Fruit fly (Drosophila melanogaster) whole organism, adult: ENCODE data around the gene ATPsynCF6L.

Experiments used
- CG11617 ChIP-seq: fragments of 200-800 bp; sonication (Bioruptor generic); optimal IDR thresholded peaks from 2 replicates; lab custom pipeline; 2017; ENCODE audit warnings: mild to moderate bottlenecking, missing biosample characterization, missing genetic modification reagents, missing genetic modification characterization
- CG12768 ChIP-seq: fragments of 200-800 bp; sonication (Bioruptor generic); optimal IDR thresholded peaks from 2 replicates; lab custom pipeline; 2017; ENCODE audit warnings: missing biosample characterization, missing genetic modification characterization, mild to moderate bottlenecking, moderate library complexity, missing genetic modification reagents
- CG14711 ChIP-seq: fragments of 200-800 bp; sonication (Bioruptor generic); optimal IDR thresholded peaks from 2 replicates; lab custom pipeline; 2018; ENCODE audit warnings: missing biosample characterization, mild to moderate bottlenecking, missing genetic modification characterization, moderate library complexity
- CG1620 ChIP-seq: fragments of 200-800 bp; sonication (Bioruptor generic); optimal IDR thresholded peaks from 2 replicates; lab custom pipeline; 2016; ENCODE audit warnings: missing biosample characterization, missing genetic modification characterization
- CG33017 ChIP-seq: fragments of 200-800 bp; sonication (Bioruptor generic); optimal IDR thresholded peaks from 2 replicates; lab custom pipeline; 2018; ENCODE audit warnings: missing biosample characterization, mild to moderate bottlenecking, missing genetic modification characterization, moderate library complexity
- CG5204 ChIP-seq: fragments of 200-800 bp; sonication (Bioruptor generic); optimal IDR thresholded peaks from 2 replicates; lab custom pipeline; 2016; ENCODE audit warnings: missing biosample characterization, missing genetic modification characterization
- CG7045 ChIP-seq: fragments of 200-800 bp; sonication (Bioruptor generic); optimal IDR thresholded peaks from 2 replicates; lab custom pipeline; 2017; ENCODE audit warnings: missing biosample characterization, mild to moderate bottlenecking, missing genetic modification characterization
- CG7101 ChIP-seq: fragments of 200-800 bp; sonication (Bioruptor generic); optimal IDR thresholded peaks from 2 replicates; lab custom pipeline; 2018; ENCODE audit warnings: missing biosample characterization, mild to moderate bottlenecking, missing genetic modification characterization, moderate library complexity
- Clk ChIP-seq: fragments of 200-800 bp; sonication (Bioruptor generic); optimal IDR thresholded peaks from 2 replicates; lab custom pipeline; 2017; ENCODE audit warnings: missing biosample characterization, missing genetic modification characterization
- Crg-1 ChIP-seq: fragments of 200-800 bp; sonication (Bioruptor generic); optimal IDR thresholded peaks from 2 replicates; lab custom pipeline; 2016; ENCODE audit warnings: missing biosample characterization, missing genetic modification characterization
- Hr96 ChIP-seq: fragments of 200-800 bp; sonication (Bioruptor generic); optimal IDR thresholded peaks from 2 replicates; lab custom pipeline; 2016; ENCODE audit warnings: missing biosample characterization, missing genetic modification characterization
- Mnt ChIP-seq: fragments of 200-800 bp; sonication (Bioruptor generic); optimal IDR thresholded peaks from 2 replicates; lab custom pipeline; 2016; ENCODE audit warnings: missing biosample characterization, mild to moderate bottlenecking, missing genetic modification characterization
- bab1 ChIP-seq: fragments of 200-800 bp; sonication (Bioruptor generic); optimal IDR thresholded peaks from 3 replicates; lab custom pipeline; 2019; ENCODE audit warnings: missing biosample characterization, mild to moderate bottlenecking, missing genetic modification characterization, moderate library complexity
- cic ChIP-seq: fragments of 200-800 bp; sonication (Bioruptor generic); optimal IDR thresholded peaks from 2 replicates; lab custom pipeline; 2017; ENCODE audit warnings: missing biosample characterization, mild to moderate bottlenecking, missing genetic modification characterization, moderate library complexity
- cnc ChIP-seq, 2 experiments: fragments of >200 bp; optimal IDR thresholded peaks; 2 replicates each; lab custom pipeline; 2017
- kay ChIP-seq: fragments of 200-800 bp; sonication (Bioruptor generic); peaks from one replicate; lab custom pipeline; 2016; ENCODE audit warnings: missing biosample characterization, missing genetic modification characterization, borderline replicate concordance
- ovo ChIP-seq: fragments of 200-800 bp; sonication (Bioruptor generic); optimal IDR thresholded peaks from 2 replicates; lab custom pipeline; 2016; ENCODE audit warnings: missing biosample characterization, missing genetic modification characterization
- pad ChIP-seq: fragments of 200-800 bp; sonication (Bioruptor generic); optimal IDR thresholded peaks from 3 replicates; lab custom pipeline; 2017; ENCODE audit warnings: missing biosample characterization, missing genetic modification characterization, mild to moderate bottlenecking, moderate library complexity, missing genetic modification reagents
- tj ChIP-seq: fragments of 200-800 bp; sonication (Bioruptor generic); optimal IDR thresholded peaks from 3 replicates; lab custom pipeline; 2017; ENCODE audit warnings: missing biosample characterization, mild to moderate bottlenecking, missing genetic modification characterization, moderate library complexity
- toe ChIP-seq: fragments of 200-800 bp; sonication (Bioruptor generic); optimal IDR thresholded peaks from 2 replicates; lab custom pipeline; 2016; ENCODE audit warnings: missing biosample characterization, missing genetic modification characterization

ATPsynCF6L gene

DNA sequence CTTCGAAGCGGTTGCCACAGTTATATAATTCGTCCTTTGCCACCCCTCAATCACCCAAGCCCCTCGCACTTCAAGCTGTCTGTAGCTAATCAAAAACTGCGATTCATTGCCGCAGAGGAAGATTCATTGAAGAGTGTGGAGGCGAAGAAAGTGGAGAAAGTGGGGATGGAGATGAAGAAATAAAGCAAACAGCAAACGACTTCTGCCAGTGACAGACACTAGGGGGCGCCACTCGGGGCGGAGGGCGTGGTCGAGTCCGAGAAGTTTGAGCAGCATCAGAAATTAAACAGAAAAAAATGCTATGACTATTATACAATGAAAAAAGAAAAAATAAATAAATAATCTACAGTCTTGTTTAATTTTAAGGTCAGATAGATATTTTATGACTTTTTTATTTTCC, 33.9 kb downstream of the ATPsynCF6L start:
- no peak for TF ChIP-seq CG14711 (tag; lab: Kevin White, UChicago)
- no peak for TF ChIP-seq cnc (optimal IDR thresholded peaks at IDR 0.05; lab: Kevin White, UChicago)
- TF ChIP-seq CG1620 (GFP tag; lab: Kevin White, UChicago) = no peak
- no peak for TF ChIP-seq CG7045 (GFP tag; lab: Kevin White, UChicago)
- no peak for TF ChIP-seq cic (GFP tag; lab: Kevin White, UChicago)
- no peak for TF ChIP-seq CG7101
- no peak for TF ChIP-seq bab1 (GFP tag; lab: Kevin White, UChicago)
- TF ChIP-seq CG12768 (GFP tag; lab: Kevin White, UChicago) = no peak
- TF ChIP-seq ovo (GFP tag; lab: Kevin White, UChicago) = no peak
- TF ChIP-seq kay = no peak
- no peak for TF ChIP-seq CG5204
- no peak for TF ChIP-seq Crg-1
- no peak for TF ChIP-seq toe
- TF ChIP-seq CG33017 = no peak
- TF ChIP-seq Mnt (GFP tag; lab: Kevin White, UChicago) = no peak
- TF ChIP-seq CG11617 = no peak
- no peak for TF ChIP-seq tj
- TF ChIP-seq Hr96 (GFP tag; lab: Kevin White, UChicago) = no peak
- no peak for TF ChIP-seq pad
- TF ChIP-seq Clk = no peak

DNA sequence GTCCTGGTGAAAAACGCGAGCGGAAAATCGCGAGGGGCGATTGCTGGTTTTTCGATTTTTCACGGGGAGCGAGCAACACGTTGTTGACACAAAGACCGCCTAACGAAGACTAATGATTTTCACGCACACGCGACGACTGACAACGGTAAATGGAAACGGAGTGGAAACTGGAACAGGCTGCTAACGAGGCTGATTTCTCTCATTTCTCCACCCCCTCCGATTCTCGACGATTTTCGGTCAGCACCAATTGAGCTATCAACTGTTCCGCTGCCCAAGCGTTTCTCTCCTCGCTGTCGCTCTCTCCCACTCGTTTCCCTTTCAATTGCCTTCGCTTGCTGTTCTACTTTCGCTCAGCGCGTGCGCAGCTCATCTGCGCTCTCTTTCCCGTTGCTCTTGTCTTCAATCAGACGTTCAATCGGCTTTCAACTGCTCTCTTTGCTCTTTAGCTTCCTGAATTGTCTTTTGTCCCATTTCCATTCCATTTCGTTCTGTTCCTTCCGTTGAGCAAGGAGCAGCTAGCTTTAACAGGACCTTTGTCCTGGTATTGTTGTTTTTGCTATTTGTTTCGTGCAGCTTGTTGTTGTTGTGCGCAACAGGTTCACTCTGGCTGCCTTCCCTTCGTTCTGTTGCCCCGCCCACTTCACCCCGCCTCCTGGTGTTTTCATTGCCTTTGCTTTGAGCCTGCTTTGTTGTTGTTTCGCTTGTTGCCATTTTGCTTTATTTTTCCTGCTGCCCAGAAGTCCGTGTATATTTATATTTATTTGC, 35.7 kb downstream of the ATPsynCF6L start:
- TF ChIP-seq CG7045 (GFP tag; lab: Kevin White, UChicago) = no peak
- TF ChIP-seq CG14711 (tag; lab: Kevin White, UChicago) = no peak
- no peak for TF ChIP-seq cnc (optimal IDR thresholded peaks at IDR 0.05; lab: Kevin White, UChicago)
- no peak for TF ChIP-seq toe
- TF ChIP-seq CG1620 (GFP tag; lab: Kevin White, UChicago) = no peak
- no peak for TF ChIP-seq Clk
- no peak for TF ChIP-seq CG5204
- no peak for TF ChIP-seq tj
- no peak for TF ChIP-seq ovo (GFP tag; lab: Kevin White, UChicago)
- no peak for TF ChIP-seq CG11617

DNA sequence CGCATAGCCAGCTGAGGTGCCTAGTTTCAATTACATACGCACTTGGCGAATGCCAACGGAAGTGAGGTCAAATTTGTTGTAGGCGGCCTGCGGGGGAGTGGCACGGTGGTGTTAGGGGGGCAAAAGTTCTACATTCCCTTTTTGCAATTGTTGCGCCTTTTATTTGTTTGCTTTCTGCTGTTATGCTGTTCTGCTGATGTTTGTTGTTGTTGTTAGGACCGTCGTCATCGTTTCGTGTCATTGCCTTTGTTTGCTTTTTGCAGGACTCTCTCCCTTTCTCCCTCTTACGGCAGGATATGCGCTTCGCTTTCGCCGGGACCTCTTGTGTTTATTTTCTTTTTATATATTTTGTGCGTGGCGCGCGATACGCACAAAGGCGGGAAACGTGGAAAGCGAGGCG, 42.6 kb downstream of the ATPsynCF6L start:
- no peak for TF ChIP-seq CG1620 (GFP tag; lab: Kevin White, UChicago)
- no peak for TF ChIP-seq cnc (optimal IDR thresholded peaks at IDR 0.05; lab: Kevin White, UChicago)
- TF ChIP-seq kay = no peak
- no peak for TF ChIP-seq CG12768 (GFP tag; lab: Kevin White, UChicago)
- no peak for TF ChIP-seq toe
- no peak for TF ChIP-seq Clk
- TF ChIP-seq CG5204 = no peak
- no peak for TF ChIP-seq tj
- TF ChIP-seq CG33017 = no peak
- no peak for TF ChIP-seq bab1 (GFP tag; lab: Kevin White, UChicago)
- TF ChIP-seq pad = no peak

DNA sequence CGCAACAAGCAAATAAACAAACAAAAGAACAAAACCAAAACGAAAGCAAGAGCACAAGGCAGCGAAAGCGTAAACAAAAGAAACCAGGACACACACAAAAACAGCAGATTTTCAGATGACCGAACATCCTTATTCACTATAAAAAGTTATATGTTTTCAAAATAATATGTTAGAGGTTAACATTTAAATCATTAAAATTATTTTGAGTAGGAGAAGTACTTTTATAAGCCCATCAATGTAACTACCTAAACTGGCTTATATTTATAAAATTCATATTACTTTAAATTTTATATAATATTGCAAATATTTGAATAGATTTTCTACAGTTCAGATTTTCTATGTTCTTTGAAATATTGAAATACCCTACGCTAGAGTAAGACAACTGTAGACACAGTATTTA, 45.2 kb downstream of the ATPsynCF6L start:
- TF ChIP-seq CG7101 (no peak), Clk (no peak), CG5204 (no peak), CG14711 (tag; lab: Kevin White, UChicago) (no peak), toe (no peak), cic (GFP tag; lab: Kevin White, UChicago) (no peak), tj (no peak), ovo (GFP tag; lab: Kevin White, UChicago) (no peak)
